Worm (Caenorhabditis elegans): ENCODE results near the gene immt-1.

DNA sequence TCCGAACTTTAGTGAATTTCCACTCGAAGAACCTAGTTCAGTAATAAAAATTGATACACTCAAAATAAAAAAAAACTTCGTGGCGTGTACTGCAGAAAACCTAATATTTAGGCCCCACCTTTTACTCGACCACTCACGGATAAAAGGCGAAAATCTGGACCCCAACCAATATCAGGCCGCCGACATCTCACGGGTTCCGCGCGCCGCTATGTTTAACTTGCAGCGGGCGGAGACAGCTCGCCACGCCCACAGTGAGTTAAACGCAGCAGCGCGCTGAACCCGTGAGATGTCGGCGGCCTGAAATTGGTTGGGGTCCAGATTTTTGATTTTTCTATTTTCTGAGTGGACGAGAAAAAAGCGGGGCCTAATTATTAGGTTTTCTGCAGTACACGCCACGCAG, 54.1 kb downstream of the immt-1 start:
- no peak for TF ChIP-seq fax-1 (tag; optimal IDR thresholded peaks at IDR 0.05)
- no peak for TF ChIP-seq F13H6.1 (tag; optimal IDR thresholded peaks at IDR 0.05)
- TF ChIP-seq lim-6 (tag; optimal IDR thresholded peaks at IDR 0.05) = no peak
- TF ChIP-seq elt-2 (tag; optimal IDR thresholded peaks at IDR 0.05) = no peak
- TF ChIP-seq unc-86 (tag; optimal IDR thresholded peaks at IDR 0.05) = no peak
- TF ChIP-seq elt-4 (tag; optimal IDR thresholded peaks at IDR 0.05) = no peak
- no peak for TF ChIP-seq fkh-10 (GFP tag; optimal IDR thresholded peaks at IDR 0.05)
- TF ChIP-seq ceh-22 (tag; optimal IDR thresholded peaks at IDR 0.05) = no peak
- TF ChIP-seq sox-2 (GFP tag; IDR thresholded peaks at IDR 0.05) = no peak
- no peak for TF ChIP-seq mec-3 (tag; optimal IDR thresholded peaks at IDR 0.05; ENCODE audit: borderline replicate concordance)
- TF ChIP-seq pha-4 (tag; optimal IDR thresholded peaks at IDR 0.05) = no peak
- no peak for TF ChIP-seq nhr-11 (tag; optimal IDR thresholded peaks at IDR 0.05)
- TF ChIP-seq ama-1 (optimal IDR thresholded peaks at IDR 0.05) = no peak
- no peak for TF ChIP-seq sox-4 (tag; optimal IDR thresholded peaks at IDR 0.05)
